Worm (Caenorhabditis elegans) whole organism, L4 larva: Measurements from ENCODE around the gene F08D12.12.

Experiments used
- D1046.2 ChIP-seq: fragments of 200-800 bp; sonication (Bioruptor generic); IDR thresholded peaks from 2 replicates; pipeline ENCODE4 v1.3.6; 2022; ENCODE audit warnings: missing genetic modification characterization, missing compliant biosample characterization
- F10B5.3 ChIP-seq: sonication (generic microtip); optimal IDR thresholded peaks from 2 replicates; lab custom pipeline; 2016; ENCODE audit warnings: mild to moderate bottlenecking, missing genetic modification characterization, missing compliant biosample characterization
- F26F4.8 ChIP-seq: fragments of 200-800 bp; sonication (Bioruptor generic); conservative IDR thresholded peaks from 2 replicates; pipeline ENCODE4 v1.3.6; 2022; ENCODE audit warnings: missing genetic modification characterization, missing compliant biosample characterization
- F44E2.7 ChIP-seq: fragments of 200-800 bp; sonication (Bioruptor generic); IDR thresholded peaks from 2 replicates; pipeline ENCODE4 v2.1.2; 2022; ENCODE audit warnings: missing genetic modification characterization, missing compliant biosample characterization
- T20F7.1 ChIP-seq: fragments of 200-800 bp; sonication (Bioruptor generic); optimal IDR thresholded peaks from 2 replicates; lab custom pipeline; 2018; ENCODE audit warnings: mild to moderate bottlenecking, missing genetic modification characterization, missing compliant biosample characterization
- Y105C5A.15 ChIP-seq: fragments of 200-800 bp; sonication (Bioruptor generic); IDR thresholded peaks from 2 replicates; pipeline ENCODE4 v1.3.6; 2022; ENCODE audit warnings: missing genetic modification characterization, missing compliant biosample characterization
- Y48G9A.11 ChIP-seq: fragments of 200-800 bp; sonication (Bioruptor generic); IDR thresholded peaks from 2 replicates; pipeline ENCODE4 v1.3.6; 2022; ENCODE audit warnings: missing genetic modification reagents, missing genetic modification characterization, missing compliant biosample characterization
- Y75B8A.6 ChIP-seq: fragments of 200-800 bp; sonication (Bioruptor generic); IDR thresholded peaks from 2 replicates; pipeline ENCODE4 v1.3.6; 2022; ENCODE audit warnings: missing genetic modification reagents, missing genetic modification characterization, missing compliant biosample characterization
- aha-1 ChIP-seq: fragments of 150-350 bp; peaks from one replicate; lab custom pipeline; 2014; ENCODE audit warnings: missing biosample characterization, missing genetic modification characterization
- ama-1 ChIP-seq: fragments of 150-350 bp; optimal IDR thresholded peaks from 2 replicates; lab custom pipeline; 2014; ENCODE audit warnings: inconsistent platforms, mixed read lengths
- ceh-20 ChIP-seq: fragments of 200-800 bp; sonication (Bioruptor generic); IDR thresholded peaks from 2 replicates; pipeline ENCODE4 v1.3.6; 2022; ENCODE audit warnings: missing genetic modification reagents, missing genetic modification characterization, missing compliant biosample characterization
- ctbp-1 ChIP-seq: fragments of 200-800 bp; sonication (Bioruptor generic); IDR thresholded peaks from 2 replicates; pipeline ENCODE4 v1.3.6; 2022; ENCODE audit warnings: missing genetic modification reagents, missing genetic modification characterization, missing compliant biosample characterization
- daf-16 ChIP-seq, 3 experiments: sonication (generic microtip); optimal IDR thresholded peaks; 2 replicates each; lab custom pipeline; 2016 to 2017; ENCODE audit warnings: missing genetic modification characterization in 3 of 3, missing genetic modification reagents in 3 of 3, mild to moderate bottlenecking in 2 of 3, missing compliant biosample characterization in 2 of 3, missing biosample characterization in 1 of 3, moderate library complexity in 1 of 3
- daf-19 ChIP-seq: fragments of 200-800 bp; sonication (Bioruptor generic); conservative IDR thresholded peaks from 2 replicates; pipeline ENCODE4 v1.3.6; 2022; ENCODE audit warnings: missing genetic modification characterization, missing compliant biosample characterization
- daf-8 ChIP-seq: fragments of 200-800 bp; sonication (Bioruptor generic); IDR thresholded peaks from 2 replicates; pipeline ENCODE4 v1.3.6; 2022; ENCODE audit warnings: missing genetic modification characterization, missing compliant biosample characterization
- dmd-6 ChIP-seq: fragments of 200-800 bp; sonication (Bioruptor generic); IDR thresholded peaks from 2 replicates; pipeline ENCODE4 v1.3.6; 2022; ENCODE audit warnings: missing genetic modification reagents, missing genetic modification characterization, missing compliant biosample characterization
- dmd-8 ChIP-seq: fragments of 200-800 bp; sonication (Bioruptor generic); IDR thresholded peaks from 2 replicates; pipeline ENCODE4 v1.3.6; 2022; ENCODE audit warnings: missing genetic modification characterization, missing compliant biosample characterization
- dmd-9 ChIP-seq: fragments of 200-800 bp; sonication (Bioruptor generic); IDR thresholded peaks from 2 replicates; pipeline ENCODE4 v1.3.6; 2022; ENCODE audit warnings: missing genetic modification reagents, missing genetic modification characterization, missing compliant biosample characterization
- egl-27 ChIP-seq: sonication (generic microtip); optimal IDR thresholded peaks from 3 replicates; lab custom pipeline; 2017; ENCODE audit warnings: missing biosample characterization, missing genetic modification reagents, missing genetic modification characterization
- egl-43 ChIP-seq: fragments of 200-800 bp; sonication (Bioruptor generic); IDR thresholded peaks from 2 replicates; pipeline ENCODE4 v1.3.6; 2022; ENCODE audit warnings: missing genetic modification reagents, missing genetic modification characterization, missing compliant biosample characterization
- fkh-10 ChIP-seq: fragments of 150-350 bp; optimal IDR thresholded peaks from 2 replicates; lab custom pipeline; 2014; ENCODE audit warnings: missing biosample characterization, missing genetic modification reagents, missing genetic modification characterization
- hlh-11 ChIP-seq: fragments of 200-800 bp; sonication (Bioruptor generic); optimal IDR thresholded peaks from 2 replicates; lab custom pipeline; 2018; ENCODE audit warnings: mild to moderate bottlenecking, missing genetic modification characterization, missing compliant biosample characterization
- lim-7 ChIP-seq: fragments of 200-800 bp; sonication (Bioruptor generic); IDR thresholded peaks from 2 replicates; pipeline ENCODE4 v1.3.6; 2022; ENCODE audit warnings: missing genetic modification characterization, missing compliant biosample characterization
- lin-13 ChIP-seq: fragments of 150-350 bp; optimal IDR thresholded peaks from 2 replicates; lab custom pipeline; 2014; ENCODE audit warnings: missing biosample characterization, missing genetic modification reagents, missing genetic modification characterization
- lin-38 ChIP-seq: fragments of 200-800 bp; sonication (Bioruptor generic); IDR thresholded peaks from 2 replicates; pipeline ENCODE4 v1.3.6; 2022; ENCODE audit warnings: missing genetic modification reagents, missing genetic modification characterization, missing compliant biosample characterization
- lir-3 ChIP-seq: sonication (generic microtip); optimal IDR thresholded peaks from 2 replicates; lab custom pipeline; 2016; ENCODE audit warnings: mild to moderate bottlenecking, missing genetic modification characterization, missing compliant biosample characterization
- mdt-29 ChIP-seq: fragments of 200-800 bp; sonication (Bioruptor generic); IDR thresholded peaks from 2 replicates; pipeline ENCODE4 v1.3.6; 2022; ENCODE audit warnings: missing genetic modification reagents, missing genetic modification characterization, missing compliant biosample characterization
- mes-2 ChIP-seq: sonication (generic microtip); optimal IDR thresholded peaks from 2 replicates; lab custom pipeline; 2016; ENCODE audit warnings: missing genotype, mild to moderate bottlenecking, missing genetic modification characterization, missing compliant biosample characterization; ENCODE audit not compliant: poor library complexity, severe bottlenecking
- mxl-2 ChIP-seq: fragments of 200-800 bp; sonication (Bioruptor generic); conservative IDR thresholded peaks from 2 replicates; pipeline ENCODE4 v1.3.6; 2022; ENCODE audit warnings: missing genetic modification reagents, missing genetic modification characterization, missing compliant biosample characterization
- nhr-237 ChIP-seq: sonication (generic microtip); optimal IDR thresholded peaks from 2 replicates; lab custom pipeline; 2017; ENCODE audit warnings: missing biosample characterization, missing genetic modification characterization
- nhr-25 ChIP-seq: sonication (generic microtip); optimal IDR thresholded peaks from 2 replicates; lab custom pipeline; 2017; ENCODE audit warnings: missing genetic modification characterization, mild to moderate bottlenecking, missing compliant biosample characterization, antibody characterized with exemption, moderate library complexity, borderline replicate concordance; ENCODE audit not compliant: insufficient read depth
- nhr-41 ChIP-seq: fragments of 200-800 bp; sonication (Bioruptor generic); IDR thresholded peaks from 2 replicates; pipeline ENCODE4 v1.3.6; 2022; ENCODE audit warnings: missing genetic modification reagents, missing genetic modification characterization, missing compliant biosample characterization
- pha-4 ChIP-seq, 2 experiments: fragments of 150-350 bp in 1 of 2; fragments of 200-800 bp in 1 of 2; sonication (Bioruptor generic) in 1 of 2; IDR thresholded peaks in 1 of 2; optimal IDR thresholded peaks in 1 of 2; 2 replicates each; pipeline versions ENCODE4 v1.3.6 to Lab custom; 2014 to 2022; ENCODE audit warnings: missing genetic modification characterization in 2 of 2, missing genetic modification reagents in 2 of 2, missing biosample characterization in 1 of 2, missing compliant biosample characterization in 1 of 2
- set-16 ChIP-seq: fragments of 200-800 bp; sonication (Bioruptor generic); IDR thresholded peaks from 2 replicates; pipeline ENCODE4 v1.3.6; 2022; ENCODE audit warnings: missing genetic modification reagents, missing genetic modification characterization, missing compliant biosample characterization
- snpc-1.2 ChIP-seq: fragments of 200-800 bp; sonication (Bioruptor generic); IDR thresholded peaks from 2 replicates; pipeline ENCODE4 v1.3.6; 2022; ENCODE audit warnings: missing genetic modification reagents, missing genetic modification characterization, missing compliant biosample characterization
- spr-1 ChIP-seq: sonication (generic microtip); optimal IDR thresholded peaks from 2 replicates; lab custom pipeline; 2016; ENCODE audit warnings: mild to moderate bottlenecking, missing genetic modification characterization, missing compliant biosample characterization
- tag-97 ChIP-seq: fragments of 200-800 bp; sonication (Bioruptor generic); IDR thresholded peaks from 2 replicates; pipeline ENCODE4 v1.3.6; 2022; ENCODE audit warnings: missing genetic modification characterization, missing compliant biosample characterization
- tra-1 ChIP-seq: fragments of 200-800 bp; sonication (Bioruptor generic); IDR thresholded peaks from 2 replicates; pipeline ENCODE4 v1.3.6; 2022; ENCODE audit warnings: missing genetic modification reagents, missing genetic modification characterization, missing compliant biosample characterization
- unc-39 ChIP-seq: sonication (generic microtip); optimal IDR thresholded peaks from 2 replicates; lab custom pipeline; 2017; ENCODE audit warnings: missing biosample characterization, missing genetic modification characterization
- vab-7 ChIP-seq: fragments of 200-800 bp; sonication (Bioruptor generic); IDR thresholded peaks from 2 replicates; pipeline ENCODE4 v1.3.6; 2022; ENCODE audit warnings: missing genetic modification reagents, missing genetic modification characterization, missing compliant biosample characterization
- zip-2 ChIP-seq: fragments of 150-350 bp; optimal IDR thresholded peaks from 2 replicates; lab custom pipeline; 2014; ENCODE audit warnings: missing biosample characterization, missing genetic modification characterization

F08D12.12 gene

ce11 chrII:2736156-2736728 is 50.6 kb downstream of the F08D12.12 start, which contains the start of gene T05A8.8 (continued):
- TF ChIP-seq ama-1 (lab: Kevin White, UChicago) (no peak), dmd-6 (no peak), nhr-237 (tag; lab: Kevin White, UChicago) (no peak), F10B5.3 (no peak), ceh-20 (no peak)

- peak; percentile 44; the same call in 1 of the 2 replicates for TF ChIP-seq dmd-9 (GFP tag; lab: Robert Waterston, UW)
- TF ChIP-seq lin-13: peak; percentile 46
- no peak for TF ChIP-seq Y75B8A.6 (GFP tag; lab: Robert Waterston, UW)
- TF ChIP-seq hlh-11 (tag; lab: Kevin White, UChicago): no peak
- peak; percentile 79 for TF ChIP-seq set-16
- TF ChIP-seq snpc-1.2 (GFP tag; lab: Robert Waterston, UW): peak; percentile 65
- TF ChIP-seq lim-7 (GFP tag; lab: Robert Waterston, UW): peak; percentile 67; the same call in 1 of the 2 replicates
- 0 out of 2 replicates have a peak, but pooled peaks have one; percentile 42 for TF ChIP-seq dmd-8 (GFP tag; lab: Robert Waterston, UW)
- peak; percentile 43 for TF ChIP-seq mes-2
- peak; percentile 63 for TF ChIP-seq lin-38 (GFP tag; lab: Robert Waterston, UW)
- TF ChIP-seq egl-43 (GFP tag; lab: Robert Waterston, UW): peak; percentile 82
- peak; percentile 29; the same call in 1 of the 2 replicates for TF ChIP-seq dmd-6
- TF ChIP-seq nhr-25 (tag; lab: Kevin White, UChicago): no peak
- peak; percentile 66 for TF ChIP-seq Y48G9A.11 (GFP tag; lab: Robert Waterston, UW)
- TF ChIP-seq tra-1 (GFP tag; lab: Robert Waterston, UW): 0 out of 2 replicates have a peak, but pooled peaks have one; percentile 44
- TF ChIP-seq aha-1 (tag; lab: Kevin White, UChicago): peak; percentile 80
- TF ChIP-seq vab-7: peak; percentile 45; the same call in 1 of the 2 replicates
- no peak for TF ChIP-seq daf-19 (GFP tag; lab: Robert Waterston, UW)
- no peak for TF ChIP-seq daf-16 (GFP tag; optimal IDR thresholded peaks at IDR 0.05; lab: Kevin White, UChicago)
- TF ChIP-seq daf-16 (tag; optimal IDR thresholded peaks at IDR 0.05; lab: Kevin White, UChicago): peak; percentile 13
- 0 out of 2 replicates have a peak, but pooled peaks have one; percentile 31 for TF ChIP-seq nhr-41 (GFP tag; lab: Robert Waterston, UW)
- 0 out of 2 replicates have a peak, but pooled peaks have one; percentile 19 for TF ChIP-seq D1046.2 (GFP tag; lab: Robert Waterston, UW)
- TF ChIP-seq tag-97 (GFP tag; lab: Robert Waterston, UW): no peak
- TF ChIP-seq Y105C5A.15 (GFP tag; lab: Robert Waterston, UW): 0 out of 2 replicates have a peak, but pooled peaks have one; percentile 61
- TF ChIP-seq ceh-20: peak; percentile 11; the same call in 1 of the 2 replicates
- peak; percentile 64; the same call in 1 of the 2 replicates for TF ChIP-seq F26F4.8 (GFP tag; lab: Robert Waterston, UW)
- no peak for TF ChIP-seq egl-27 (tag; lab: Kevin White, UChicago)
- TF ChIP-seq mdt-29 (GFP tag; lab: Robert Waterston, UW): peak; percentile 52; the same call in 1 of the 2 replicates
- TF ChIP-seq spr-1 (tag; lab: Kevin White, UChicago): peak; percentile 6
- TF ChIP-seq F44E2.7: 0 out of 2 replicates have a peak, but pooled peaks have one; percentile 71
- TF ChIP-seq, all 104 proteins: peak for 23
These were observed 51.2 kb downstream of the F08D12.12 start for ce11 chrII:2735644-2736043.

ce11 chrII:2735192-2735591 is 51.7 kb downstream of the F08D12.12 start, which contains the start of gene wdr-31:
Gene wdr-31, minus strand, starts transcription at chrII:2735292.
- TF ChIP-seq pha-4 (GFP tag; IDR thresholded peaks at IDR 0.05; lab: Robert Waterston, UW) (no peak), pha-4 (tag; optimal IDR thresholded peaks at IDR 0.05; lab: Kevin White, UChicago) (no peak), ctbp-1 (no peak), daf-8 (GFP tag; lab: Robert Waterston, UW) (no peak), mdt-29 (GFP tag; lab: Robert Waterston, UW) (no peak), T20F7.1 (GFP tag; lab: Kevin White, UChicago) (no peak), ceh-20 (no peak), lir-3 (tag; lab: Kevin White, UChicago) (no peak), Y75B8A.6 (GFP tag; lab: Robert Waterston, UW) (no peak), Y48G9A.11 (GFP tag; lab: Robert Waterston, UW) (no peak), unc-39 (tag; lab: Kevin White, UChicago) (no peak), zip-2 (tag; lab: Kevin White, UChicago) (no peak), Y105C5A.15 (GFP tag; lab: Robert Waterston, UW) (no peak), fkh-10 (GFP tag; lab: Kevin White, UChicago) (no peak), mxl-2 (GFP tag; lab: Robert Waterston, UW) (no peak)
- TF ChIP-seq, all 104 proteins: peak for 0
